Worm (Caenorhabditis elegans): ENCODE data around the gene B0034.2.

- TF ChIP-seq zfh-2 (GFP tag; conservative IDR thresholded peaks at IDR 0.05) (no peak), ccch-3 (GFP tag; optimal IDR thresholded peaks at IDR 0.05) (no peak)
These were observed 13.7 kb upstream of the B0034.2 start for ce11 chrII:5957803-5958367.

All from whole organism, young adult.